Worm (Caenorhabditis elegans) whole organism, young adult: ENCODE results near the gene wrt-6.

Experiments
- Y53F4B.3 ChIP-seq: fragments of 200-800 bp; sonication (Bioruptor generic); IDR thresholded peaks from 2 replicates; pipeline ENCODE4 v1.3.6; 2022; ENCODE audit warnings: missing genetic modification reagents, missing genetic modification characterization, missing compliant biosample characterization
- Y53G8AR.9 ChIP-seq: fragments of 200-800 bp; sonication (Bioruptor generic); conservative IDR thresholded peaks from 2 replicates; pipeline ENCODE4 v1.3.6; 2022; ENCODE audit warnings: missing genetic modification reagents, missing genetic modification characterization, missing compliant biosample characterization
- die-1 ChIP-seq: sonication (generic microtip); optimal IDR thresholded peaks from 2 replicates; lab custom pipeline; 2016; ENCODE audit warnings: missing genotype, mild to moderate bottlenecking, missing genetic modification characterization, missing compliant biosample characterization
- efl-1 ChIP-seq: fragments of 150-350 bp; optimal IDR thresholded peaks from 2 replicates; lab custom pipeline; 2014; ENCODE audit warnings: missing biosample characterization, missing genetic modification reagents, missing genetic modification characterization
- egl-18 ChIP-seq: fragments of 200-800 bp; sonication (Bioruptor generic); IDR thresholded peaks from 2 replicates; pipeline ENCODE4 v1.3.6; 2022; ENCODE audit warnings: missing genetic modification reagents, missing genetic modification characterization, missing compliant biosample characterization
- ets-4 ChIP-seq: fragments of 200-800 bp; sonication (Bioruptor generic); optimal IDR thresholded peaks from 2 replicates; lab custom pipeline; 2018; ENCODE audit warnings: mild to moderate bottlenecking, missing genetic modification characterization, missing compliant biosample characterization
- hlh-26 ChIP-seq: fragments of 200-800 bp; sonication (Bioruptor generic); conservative IDR thresholded peaks from 2 replicates; pipeline ENCODE4 v1.3.6; 2022; ENCODE audit warnings: missing genetic modification reagents, missing genetic modification characterization, missing compliant biosample characterization
- zim-3 ChIP-seq: sonication (generic microtip); optimal IDR thresholded peaks from 2 replicates; lab custom pipeline; 2017; ENCODE audit warnings: mild to moderate bottlenecking, missing genetic modification characterization, moderate library complexity, missing compliant biosample characterization

DNA sequence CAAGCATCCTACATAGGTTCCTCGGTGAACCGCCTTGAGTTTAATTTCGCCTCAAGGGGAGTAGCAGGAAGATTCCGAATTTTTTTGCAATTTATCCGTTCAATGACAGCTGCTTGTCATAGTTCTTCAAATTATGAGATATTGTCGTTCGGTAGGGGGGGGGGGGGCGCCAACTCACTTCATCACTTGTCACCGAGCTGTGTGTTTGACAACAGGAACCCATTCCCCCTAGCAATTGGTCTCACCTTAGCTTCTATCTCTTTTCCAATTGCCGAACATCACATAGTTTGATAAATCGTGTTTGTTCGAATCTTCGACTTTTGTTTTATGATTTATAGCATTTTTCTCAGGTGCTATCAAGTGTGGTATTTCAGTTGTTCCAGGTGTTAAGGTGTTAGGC is 14.6 kb downstream of the wrt-6 start:
- TF ChIP-seq die-1 (no peak), efl-1 (no peak), egl-18 (GFP tag; lab: Robert Waterston, UW) (no peak), hlh-26 (no peak), zim-3 (no peak), ets-4 (GFP tag; lab: Kevin White, UChicago) (no peak), Y53G8AR.9 (GFP tag; lab: Robert Waterston, UW) (no peak), Y53F4B.3 (GFP tag; lab: Robert Waterston, UW) (no peak)
